Fruit fly (Drosophila melanogaster) whole organism, wandering third instar larva: ENCODE measurements around the gene CG1979.

Source experiments
- Abd-B ChIP-seq: fragments of >200 bp; optimal IDR thresholded peaks from 2 replicates; lab custom pipeline; 2017; ENCODE audit warnings: missing biosample characterization, missing genetic modification characterization
- CG32264 ChIP-seq: fragments of 200-800 bp; sonication (Bioruptor generic); optimal IDR thresholded peaks from 2 replicates; lab custom pipeline; 2016; ENCODE audit warnings: missing biosample characterization, missing genetic modification characterization
- Dfd ChIP-seq: fragments of >200 bp; optimal IDR thresholded peaks from 2 replicates; lab custom pipeline; 2017; ENCODE audit warnings: missing biosample characterization, missing genetic modification characterization
- Dif ChIP-seq: fragments of 200-275, 200-300 bp; sonication (Bioruptor generic); optimal IDR thresholded peaks from 2 replicates; lab custom pipeline; 2018; ENCODE audit warnings: missing biosample characterization, missing genetic modification characterization; ENCODE audit not compliant: partially characterized antibody
- HLH106 ChIP-seq: fragments of 200-800 bp; optimal IDR thresholded peaks from 3 replicates; lab custom pipeline; 2019; ENCODE audit warnings: missing biosample characterization, mild to moderate bottlenecking, missing genetic modification characterization, moderate library complexity
- Hnf4 ChIP-seq: fragments of 200-800 bp; sonication (Bioruptor generic); optimal IDR thresholded peaks from 2 replicates; lab custom pipeline; 2016; ENCODE audit warnings: missing biosample characterization, mild to moderate bottlenecking, missing genetic modification characterization
- Hr78 ChIP-seq: fragments of >200 bp; optimal IDR thresholded peaks from 2 replicates; lab custom pipeline; 2017; ENCODE audit warnings: missing biosample characterization, missing genetic modification characterization
- Hr83 ChIP-seq: fragments of 200-300 bp; sonication (Bioruptor generic); optimal IDR thresholded peaks from 2 replicates; lab custom pipeline; 2016; ENCODE audit warnings: missing biosample characterization, mild to moderate bottlenecking, missing genetic modification characterization, moderate library complexity; ENCODE audit not compliant: poor library complexity, severe bottlenecking
- Jra ChIP-seq: sonication (Bioruptor generic); optimal IDR thresholded peaks from 2 replicates; lab custom pipeline; 2016; ENCODE audit warnings: missing biosample characterization, missing genetic modification characterization
- Mio ChIP-seq: sonication (Bioruptor generic); optimal IDR thresholded peaks from 2 replicates; lab custom pipeline; 2016; ENCODE audit warnings: missing biosample characterization, missing genetic modification characterization
- Myc ChIP-seq: fragments of >200 bp; optimal IDR thresholded peaks from 2 replicates; lab custom pipeline; 2017
- N ChIP-seq: fragments of >200 bp; optimal IDR thresholded peaks from 2 replicates; lab custom pipeline; 2018; ENCODE audit warnings: missing biosample characterization, missing external identifiers, missing genetic modification characterization
- OdsH ChIP-seq: fragments of 200-800 bp; sonication (Bioruptor generic); optimal IDR thresholded peaks from 2 replicates; lab custom pipeline; 2016; ENCODE audit warnings: missing biosample characterization, mild to moderate bottlenecking, missing genetic modification characterization
- Sp1 ChIP-seq: fragments of 200-800 bp; sonication (Bioruptor generic); optimal IDR thresholded peaks from 3 replicates; lab custom pipeline; 2019; ENCODE audit warnings: missing biosample characterization, mild to moderate bottlenecking, missing genetic modification characterization, moderate library complexity
- Vsx2 ChIP-seq: fragments of 200-300, 225-300 bp; sonication (Bioruptor generic); optimal IDR thresholded peaks from 2 replicates; lab custom pipeline; 2018; ENCODE audit warnings: missing biosample characterization, missing genetic modification characterization; ENCODE audit not compliant: partially characterized antibody
- br ChIP-seq: fragments of 200-800 bp; sonication (Bioruptor generic); optimal IDR thresholded peaks from 2 replicates; lab custom pipeline; 2016; ENCODE audit warnings: missing biosample characterization, missing genetic modification characterization
- dl ChIP-seq, 2 experiments: fragments of 175-275, 200-275 bp in 1 of 2; fragments of 200-275 bp in 1 of 2; sonication (Bioruptor generic); optimal IDR thresholded peaks; lab custom pipeline; 2018; ENCODE audit warnings: mild to moderate bottlenecking in 2 of 2, missing biosample characterization in 2 of 2, missing genetic modification characterization in 2 of 2, moderate library complexity in 2 of 2; ENCODE audit not compliant: partially characterized antibody in 2 of 2, insufficient read depth in 1 of 2
- dmrt93B ChIP-seq: fragments of 200-800 bp; sonication (Bioruptor generic); optimal IDR thresholded peaks from 2 replicates; lab custom pipeline; 2018; ENCODE audit warnings: missing biosample characterization, mild to moderate bottlenecking, missing genetic modification characterization
- dsf ChIP-seq: sonication (Bioruptor generic); optimal IDR thresholded peaks from 2 replicates; lab custom pipeline; 2016; ENCODE audit warnings: missing biosample characterization, missing genetic modification characterization, borderline replicate concordance
- ey ChIP-seq: fragments of 200-800 bp; sonication (Bioruptor generic); optimal IDR thresholded peaks from 2 replicates; lab custom pipeline; 2016; ENCODE audit warnings: missing biosample characterization, missing genetic modification characterization
- fru ChIP-seq: fragments of 200-800 bp; sonication (Bioruptor generic); optimal IDR thresholded peaks from 3 replicates; lab custom pipeline; 2016; ENCODE audit warnings: missing biosample characterization, mild to moderate bottlenecking, missing genetic modification characterization
- jim ChIP-seq: fragments of 175-275, 200-325 bp; sonication (Bioruptor generic); optimal IDR thresholded peaks from 2 replicates; lab custom pipeline; 2016; ENCODE audit warnings: missing biosample characterization, mild to moderate bottlenecking, missing genetic modification characterization
- lola ChIP-seq: fragments of >200 bp; optimal IDR thresholded peaks from 2 replicates; lab custom pipeline; 2017; ENCODE audit warnings: missing biosample characterization, missing genetic modification characterization
- pan ChIP-seq: fragments of >200 bp; optimal IDR thresholded peaks from 2 replicates; lab custom pipeline; 2017
- psq ChIP-seq: fragments of 200-800 bp; sonication (Bioruptor generic); optimal IDR thresholded peaks from 3 replicates; lab custom pipeline; 2017; ENCODE audit warnings: missing biosample characterization, mild to moderate bottlenecking, missing genetic modification characterization, moderate library complexity
- rgr ChIP-seq: fragments of 200-800 bp; sonication (Bioruptor generic); optimal IDR thresholded peaks from 3 replicates; lab custom pipeline; 2016; ENCODE audit warnings: missing biosample characterization, mild to moderate bottlenecking, missing genetic modification characterization
- tai ChIP-seq: sonication (Bioruptor generic); optimal IDR thresholded peaks from 2 replicates; lab custom pipeline; 2016; ENCODE audit warnings: missing biosample characterization, missing genetic modification characterization
- usp ChIP-seq: fragments of >200 bp; optimal IDR thresholded peaks from 2 replicates; lab custom pipeline; 2017; ENCODE audit warnings: missing biosample characterization, missing genetic modification characterization
- woc ChIP-seq: sonication (Bioruptor generic); optimal IDR thresholded peaks from 2 replicates; lab custom pipeline; 2016; ENCODE audit warnings: missing biosample characterization, mild to moderate bottlenecking, missing genetic modification characterization

CG1979 gene

dm6 chr3R:7024574-7024973, 29.8 kb upstream of the CG1979 start (continued):
- TF ChIP-seq Abd-B (GFP tag; lab: Kevin White, UChicago) (no peak), jim (GFP tag; lab: Kevin White, UChicago) (no peak), CG32264 (GFP tag; lab: Kevin White, UChicago) (peak; percentile 49), Dif (no peak)
- TF ChIP-seq, all 38 proteins: peak for 20

- TF ChIP-seq HLH106 (peak; percentile 16), Jra (no peak), dmrt93B (GFP tag; lab: Kevin White, UChicago) (no peak), ey (GFP tag; lab: Kevin White, UChicago) (peak; percentile 0), N (no peak), OdsH (GFP tag; lab: Kevin White, UChicago) (no peak)
Measured at dm6 chr3R:7025241-7025640, 29.1 kb upstream of the CG1979 start.

DNA sequence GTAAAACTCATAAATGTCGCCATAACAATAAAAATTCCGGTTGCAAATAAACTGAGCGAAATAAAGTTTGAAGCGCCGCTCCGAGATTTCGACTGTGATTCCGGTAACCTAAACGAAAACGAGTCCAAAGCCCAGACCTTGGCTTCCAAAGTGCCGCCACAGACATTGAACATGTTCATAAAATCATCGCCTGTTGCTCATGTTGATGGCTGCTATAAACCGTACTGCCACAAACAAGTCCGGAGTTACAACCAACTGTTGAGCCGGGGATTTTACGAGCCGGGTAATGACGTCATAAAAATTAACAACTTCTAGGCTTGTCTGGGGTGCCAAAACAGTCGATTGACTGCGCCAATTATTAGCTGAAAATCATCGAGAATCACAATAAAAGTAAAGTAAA, 25.8 kb upstream of the CG1979 start:
- TF ChIP-seq usp (GFP tag; lab: Kevin White, UChicago) (no peak), OdsH (GFP tag; lab: Kevin White, UChicago) (no peak), pan (lab: Kevin White, UChicago) (no peak), Hr83 (GFP tag; lab: Kevin White, UChicago) (no peak)

dm6 chr3R:7029434-7029833, 25.0 kb upstream of the CG1979 start:
- TF ChIP-seq Mio (GFP tag; lab: Kevin White, UChicago) (no peak), Dfd (GFP tag; lab: Kevin White, UChicago) (peak; percentile 48), dsf (GFP tag; lab: Kevin White, UChicago) (no peak)

- TF ChIP-seq jim (GFP tag; lab: Kevin White, UChicago), result no peak
- no peak for TF ChIP-seq CG32264 (GFP tag; lab: Kevin White, UChicago)
- TF ChIP-seq rgr (GFP tag; lab: Kevin White, UChicago), result no peak
- TF ChIP-seq dmrt93B (GFP tag; lab: Kevin White, UChicago), result no peak
Measured at dm6 chr3R:7031553-7031952, 22.8 kb upstream of the CG1979 start.

dm6 chr3R:7033707-7034106, 20.7 kb upstream of the CG1979 start:
- TF ChIP-seq usp (GFP tag; lab: Kevin White, UChicago), result no peak
- no peak for TF ChIP-seq Hr78
- TF ChIP-seq lola (GFP tag; lab: Kevin White, UChicago), result no peak
- no peak for TF ChIP-seq tai (GFP tag; lab: Kevin White, UChicago)
- no peak for TF ChIP-seq br
- no peak for TF ChIP-seq dmrt93B (GFP tag; lab: Kevin White, UChicago)

DNA sequence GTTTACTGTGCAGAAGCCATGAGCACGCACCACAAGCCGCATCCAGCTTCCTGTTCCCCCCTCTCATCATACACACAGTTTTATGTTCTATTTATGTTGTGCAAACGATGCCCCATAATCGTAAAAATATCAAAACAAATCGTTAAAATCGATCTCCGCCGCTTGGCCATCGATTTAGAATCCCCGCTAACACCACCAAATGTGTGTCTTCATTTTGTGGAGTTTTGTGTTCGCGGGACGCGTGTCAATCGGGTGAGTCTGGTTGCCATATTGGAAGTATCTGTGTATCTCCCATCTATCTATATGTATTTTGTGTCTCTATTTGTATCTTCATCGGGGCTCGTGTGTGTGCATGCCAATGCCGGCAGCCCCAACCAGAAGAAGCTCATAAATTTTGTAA, 19.9 kb upstream of the CG1979 start:
- TF ChIP-seq psq (GFP tag; lab: Kevin White, UChicago) (no peak), Jra (no peak), Vsx2 (GFP tag; lab: Kevin White, UChicago) (no peak), fru (GFP tag; lab: Kevin White, UChicago) (no peak), Hnf4 (GFP tag; lab: Kevin White, UChicago) (no peak), OdsH (GFP tag; lab: Kevin White, UChicago) (no peak), HLH106 (no peak), jim (GFP tag; lab: Kevin White, UChicago) (no peak), usp (GFP tag; lab: Kevin White, UChicago) (no peak), dl (GFP tag; optimal IDR thresholded peaks at IDR 0.05; lab: Kevin White, UChicago; ENCODE audit: insufficient read depth in 1 of 2, partially characterized antibody in 2 of 2) (no peak), dmrt93B (GFP tag; lab: Kevin White, UChicago) (no peak), dsf (GFP tag; lab: Kevin White, UChicago) (no peak), Myc (lab: Kevin White, UChicago) (no peak), woc (GFP tag; lab: Kevin White, UChicago) (no peak), Sp1 (no peak), Dfd (GFP tag; lab: Kevin White, UChicago) (no peak), rgr (GFP tag; lab: Kevin White, UChicago) (no peak)
